Worm (Caenorhabditis elegans) whole organism, mixed stage, embryonic: ENCODE data around the gene golg-2.

Experiments
- cnd-1 ChIP-seq: fragments of 200-800 bp; sonication (Bioruptor generic); optimal IDR thresholded peaks from 2 replicates; lab custom pipeline; 2018; ENCODE audit warnings: mild to moderate bottlenecking, missing genetic modification characterization, missing compliant biosample characterization
- elt-3 ChIP-seq: fragments of 150-350 bp; optimal IDR thresholded peaks from 2 replicates; lab custom pipeline; 2014; ENCODE audit warnings: missing biosample characterization, missing genetic modification characterization
- ham-2 ChIP-seq: fragments of 200-800 bp; sonication (Bioruptor generic); optimal IDR thresholded peaks from 2 replicates; lab custom pipeline; 2018; ENCODE audit warnings: mild to moderate bottlenecking, missing genetic modification characterization, missing compliant biosample characterization
- lin-13 ChIP-seq: fragments of 150-350 bp; optimal IDR thresholded peaks from 2 replicates; lab custom pipeline; 2014; ENCODE audit warnings: missing biosample characterization, missing genetic modification characterization
- snpc-4 ChIP-seq: fragments of 150-350 bp; optimal IDR thresholded peaks from 2 replicates; lab custom pipeline; 2014; ENCODE audit warnings: missing biosample characterization, missing genetic modification characterization
- sptf-1 ChIP-seq: sonication (generic microtip); optimal IDR thresholded peaks from 2 replicates; lab custom pipeline; 2017; ENCODE audit warnings: mild to moderate bottlenecking, missing genetic modification characterization, moderate library complexity, missing compliant biosample characterization
- unc-39 ChIP-seq: fragments of 150-350 bp; optimal IDR thresholded peaks from 2 replicates; lab custom pipeline; 2014; ENCODE audit warnings: missing biosample characterization, missing genetic modification characterization
- unc-62 ChIP-seq: fragments of 150-350 bp; optimal IDR thresholded peaks from 2 replicates; lab custom pipeline; 2014; ENCODE audit warnings: missing biosample characterization, missing genetic modification reagents, missing genetic modification characterization

DNA sequence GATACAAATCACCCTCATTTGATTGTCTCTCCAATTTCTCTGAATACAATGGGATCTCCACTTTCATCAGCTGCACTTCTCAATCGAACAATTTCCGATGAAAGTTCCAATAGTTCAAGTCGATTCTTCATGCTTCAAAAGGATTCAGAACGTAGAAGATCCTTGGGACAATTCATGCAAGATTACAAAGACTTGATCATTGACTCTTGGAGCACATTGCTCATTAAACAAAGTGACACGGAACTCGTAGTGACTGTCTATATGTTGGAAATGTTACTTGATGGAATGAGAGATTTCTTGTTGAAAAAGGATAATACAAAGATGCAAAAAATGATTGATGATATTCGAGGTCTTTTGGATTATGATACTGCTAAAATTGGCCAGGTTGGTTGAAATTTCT, 11.9 kb downstream of the golg-2 start:
- TF ChIP-seq elt-3 (tag; lab: Kevin White, UChicago) (no peak), sptf-1 (tag; lab: Kevin White, UChicago) (no peak), snpc-4 (no peak), cnd-1 (tag; lab: Kevin White, UChicago) (no peak), unc-39 (tag; lab: Kevin White, UChicago) (no peak), unc-62 (no peak), ham-2 (GFP tag; lab: Kevin White, UChicago) (no peak), lin-13 (tag; lab: Kevin White, UChicago) (no peak)
